Worm (Caenorhabditis elegans) whole organism, late embryonic: Measurements from ENCODE around the gene Y66C5A.1.

Experiments used
- C08G9.2 ChIP-seq: sonication (generic microtip); optimal IDR thresholded peaks from 2 replicates; lab custom pipeline; 2016; ENCODE audit warnings: mild to moderate bottlenecking, missing genetic modification characterization, moderate library complexity, missing compliant biosample characterization
- C38D4.7 ChIP-seq: fragments of 200-800 bp; sonication (Bioruptor generic); optimal IDR thresholded peaks from 2 replicates; lab custom pipeline; 2018; ENCODE audit warnings: mild to moderate bottlenecking, missing genetic modification characterization, moderate library complexity, missing compliant biosample characterization
- F13H6.1 ChIP-seq: sonication (generic microtip); optimal IDR thresholded peaks from 2 replicates; lab custom pipeline; 2016; ENCODE audit warnings: missing genetic modification characterization, missing compliant biosample characterization
- ceh-22 ChIP-seq: sonication (generic microtip); optimal IDR thresholded peaks from 2 replicates; lab custom pipeline; 2017; ENCODE audit warnings: missing biosample characterization, missing genetic modification characterization
- ceh-24 ChIP-seq: sonication (generic microtip); optimal IDR thresholded peaks from 2 replicates; lab custom pipeline; 2016; ENCODE audit warnings: mild to moderate bottlenecking, missing genetic modification characterization, missing compliant biosample characterization
- ceh-31 ChIP-seq: sonication (generic microtip); optimal IDR thresholded peaks from 2 replicates; lab custom pipeline; 2016; ENCODE audit warnings: missing genetic modification characterization, missing compliant biosample characterization
- ceh-45 ChIP-seq: fragments of 200-800 bp; sonication (Bioruptor generic); IDR thresholded peaks from 2 replicates; pipeline ENCODE4 v1.3.6; 2022; ENCODE audit warnings: missing genetic modification reagents, missing genetic modification characterization, missing compliant biosample characterization
- ceh-9 ChIP-seq: sonication (generic microtip); optimal IDR thresholded peaks from 2 replicates; lab custom pipeline; 2016; ENCODE audit warnings: mild to moderate bottlenecking, missing genetic modification characterization, inconsistent platforms, missing compliant biosample characterization
- che-1 ChIP-seq: sonication (generic microtip); optimal IDR thresholded peaks from 2 replicates; lab custom pipeline; 2016; ENCODE audit warnings: mild to moderate bottlenecking, missing genetic modification characterization, missing compliant biosample characterization
- dmd-4 ChIP-seq: sonication (generic microtip); optimal IDR thresholded peaks from 2 replicates; lab custom pipeline; 2016; ENCODE audit warnings: borderline replicate concordance, missing genetic modification characterization, missing compliant biosample characterization
- dve-1 ChIP-seq: sonication (generic microtip); optimal IDR thresholded peaks from 2 replicates; lab custom pipeline; 2017; ENCODE audit warnings: antibody characterized with exemption, mild to moderate bottlenecking, missing genetic modification characterization, missing compliant biosample characterization
- elt-2 ChIP-seq: sonication (generic microtip); optimal IDR thresholded peaks from 2 replicates; lab custom pipeline; 2016; ENCODE audit warnings: missing genetic modification reagents, missing genetic modification characterization, missing compliant biosample characterization
- elt-4 ChIP-seq: sonication (generic microtip); optimal IDR thresholded peaks from 2 replicates; lab custom pipeline; 2016; ENCODE audit warnings: missing genetic modification characterization, missing compliant biosample characterization
- ets-4 ChIP-seq: sonication (generic microtip); optimal IDR thresholded peaks from 2 replicates; lab custom pipeline; 2016; ENCODE audit warnings: missing genetic modification characterization, missing compliant biosample characterization
- fax-1 ChIP-seq: sonication (generic microtip); optimal IDR thresholded peaks from 2 replicates; lab custom pipeline; 2016; ENCODE audit warnings: missing genotype, missing genetic modification characterization, missing compliant biosample characterization
- fkh-10 ChIP-seq: fragments of 150-350 bp; optimal IDR thresholded peaks from 2 replicates; lab custom pipeline; 2014; ENCODE audit warnings: missing biosample characterization, missing genetic modification reagents, missing genetic modification characterization
- fkh-6 ChIP-seq: sonication (generic microtip); optimal IDR thresholded peaks from 2 replicates; lab custom pipeline; 2016; ENCODE audit warnings: missing genetic modification characterization, missing compliant biosample characterization
- hlh-30 ChIP-seq: sonication (generic microtip); optimal IDR thresholded peaks from 2 replicates; lab custom pipeline; 2017; ENCODE audit warnings: antibody characterized with exemption, missing genetic modification characterization, missing compliant biosample characterization; ENCODE audit not compliant: insufficient read depth
- hlh-8 ChIP-seq: sonication (generic microtip); optimal IDR thresholded peaks from 2 replicates; lab custom pipeline; 2016; ENCODE audit warnings: missing genotype, missing genetic modification characterization, missing compliant biosample characterization
- lim-6 ChIP-seq: sonication (generic microtip); optimal IDR thresholded peaks from 2 replicates; lab custom pipeline; 2016; ENCODE audit warnings: missing genetic modification characterization, missing compliant biosample characterization
- madf-2 ChIP-seq: sonication (generic microtip); optimal IDR thresholded peaks from 2 replicates; lab custom pipeline; 2017; ENCODE audit warnings: missing genetic modification characterization, missing compliant biosample characterization
- mec-3 ChIP-seq: sonication (generic microtip); optimal IDR thresholded peaks from 2 replicates; lab custom pipeline; 2016; ENCODE audit warnings: borderline replicate concordance, missing genetic modification characterization, missing compliant biosample characterization
- nfya-1 ChIP-seq: sonication (generic microtip); optimal IDR thresholded peaks from 2 replicates; lab custom pipeline; 2017; ENCODE audit warnings: missing genetic modification characterization, mild to moderate bottlenecking, missing compliant biosample characterization, antibody characterized with exemption, moderate library complexity
- nhr-11 ChIP-seq: fragments of 150-350 bp; optimal IDR thresholded peaks from 2 replicates; lab custom pipeline; 2014; ENCODE audit warnings: missing biosample characterization, missing genetic modification characterization
- nhr-232 ChIP-seq: sonication (generic microtip); optimal IDR thresholded peaks from 2 replicates; lab custom pipeline; 2016; ENCODE audit warnings: missing genetic modification characterization, missing compliant biosample characterization
- npax-4 ChIP-seq: sonication (generic microtip); optimal IDR thresholded peaks from 2 replicates; lab custom pipeline; 2016; ENCODE audit warnings: missing genetic modification characterization, missing compliant biosample characterization
- odd-2 ChIP-seq: sonication (generic microtip); optimal IDR thresholded peaks from 2 replicates; lab custom pipeline; 2017; ENCODE audit warnings: antibody characterized with exemption, mild to moderate bottlenecking, missing genetic modification characterization, missing compliant biosample characterization
- pag-3 ChIP-seq: sonication (generic microtip); optimal IDR thresholded peaks from 2 replicates; lab custom pipeline; 2016; ENCODE audit warnings: missing compliant biosample characterization, missing genetic modification characterization, borderline replicate concordance
- pha-2 ChIP-seq: sonication (generic microtip); optimal IDR thresholded peaks from 2 replicates; lab custom pipeline; 2017; ENCODE audit warnings: mild to moderate bottlenecking, missing genetic modification characterization, missing compliant biosample characterization
- pha-4 ChIP-seq: fragments of 150-350 bp; optimal IDR thresholded peaks from 2 replicates; lab custom pipeline; 2018; ENCODE audit warnings: missing biosample characterization, missing genetic modification reagents, missing genetic modification characterization
- sox-4 ChIP-seq: sonication (generic microtip); optimal IDR thresholded peaks from 2 replicates; lab custom pipeline; 2017; ENCODE audit warnings: mild to moderate bottlenecking, missing genetic modification characterization, inconsistent platforms, missing compliant biosample characterization
- syd-9 ChIP-seq: sonication (generic microtip); optimal IDR thresholded peaks from 2 replicates; lab custom pipeline; 2016; ENCODE audit warnings: mild to moderate bottlenecking, missing genetic modification characterization, moderate library complexity, missing compliant biosample characterization
- tbx-2 ChIP-seq: sonication (generic microtip); optimal IDR thresholded peaks from 2 replicates; lab custom pipeline; 2016; ENCODE audit warnings: missing genetic modification characterization, missing compliant biosample characterization
- tbx-7 ChIP-seq: sonication (generic microtip); optimal IDR thresholded peaks from 2 replicates; lab custom pipeline; 2016; ENCODE audit warnings: missing genotype, missing genetic modification characterization, missing compliant biosample characterization
- ttx-3 ChIP-seq: sonication (generic microtip); optimal IDR thresholded peaks from 2 replicates; lab custom pipeline; 2016; ENCODE audit warnings: missing genetic modification reagents, missing genetic modification characterization, missing compliant biosample characterization
- unc-3 ChIP-seq, 2 experiments: fragments of 200-800 bp in 1 of 2; sonication (Bioruptor generic) in 1 of 2; sonication (generic microtip) in 1 of 2; conservative IDR thresholded peaks in 1 of 2; optimal IDR thresholded peaks in 1 of 2; 2 replicates each; pipeline versions ENCODE4 v1.3.6 to Lab custom; 2016 to 2022; ENCODE audit warnings: missing compliant biosample characterization in 2 of 2, missing genetic modification characterization in 2 of 2, missing genetic modification reagents in 1 of 2
- unc-86 ChIP-seq: sonication (generic microtip); optimal IDR thresholded peaks from 2 replicates; lab custom pipeline; 2016; ENCODE audit warnings: missing genetic modification characterization, missing compliant biosample characterization
- ztf-16 ChIP-seq: sonication (generic microtip); optimal IDR thresholded peaks from 2 replicates; lab custom pipeline; 2017; ENCODE audit warnings: missing genetic modification characterization, missing compliant biosample characterization

The Y66C5A.1 gene

ce11 chrX:14453735-14454134 is 1.6 kb downstream of the Y66C5A.1 start, which contains the start of gene F23D12.7:
TSS of gene F23D12.7 (minus strand) at chrX:14453835.
- TF ChIP-seq nfya-1 (no peak), F13H6.1 (tag; lab: Kevin White, UChicago) (no peak), tbx-2 (no peak), ztf-16 (tag; lab: Kevin White, UChicago) (no peak), C38D4.7 (GFP tag; lab: Kevin White, UChicago) (no peak)
- TF ChIP-seq, all 69 proteins: peak for 0

DNA sequence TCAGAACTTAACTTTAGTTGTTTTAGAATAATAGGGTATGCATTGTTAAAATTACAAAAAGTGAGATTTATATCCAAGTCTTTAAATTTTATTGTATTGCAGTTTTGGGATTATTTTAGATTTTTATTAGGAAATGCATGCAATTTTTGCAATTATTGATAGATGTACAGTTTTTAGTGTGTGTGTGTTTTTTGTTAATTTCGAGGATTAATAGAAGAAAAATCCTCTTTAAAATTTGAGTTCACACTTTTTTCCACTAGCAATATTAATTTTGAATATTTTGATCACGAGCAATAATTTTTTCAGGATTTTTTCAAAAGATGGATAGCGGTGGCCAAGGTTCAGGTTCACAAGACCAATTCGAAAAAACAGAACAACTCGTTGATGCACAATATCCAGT is 7.4 kb downstream of the Y66C5A.1 start, which contains the start of gene jmjd-3.2:
Gene jmjd-3.2 (plus strand): TSS at position 301 of the 400 bp plus-strand sequence.
- no peak for TF ChIP-seq elt-2 (tag; lab: Kevin White, UChicago)
- TF ChIP-seq elt-4, result no peak
- TF ChIP-seq tbx-7 (tag; lab: Kevin White, UChicago), result no peak
- TF ChIP-seq unc-3 (GFP tag; conservative IDR thresholded peaks at IDR 0.05; lab: Robert Waterston, UW), result no peak
- TF ChIP-seq unc-3 (tag; optimal IDR thresholded peaks at IDR 0.05; lab: Kevin White, UChicago), result no peak
- TF ChIP-seq tbx-2, result no peak
- no peak for TF ChIP-seq ceh-31 (tag; lab: Kevin White, UChicago)
- TF ChIP-seq C08G9.2, result no peak
- TF ChIP-seq npax-4 (tag; lab: Kevin White, UChicago), result no peak
- TF ChIP-seq ttx-3 (tag; lab: Kevin White, UChicago), result no peak
- TF ChIP-seq mec-3 (tag; lab: Kevin White, UChicago), result no peak
- TF ChIP-seq ets-4 (tag; lab: Kevin White, UChicago), result no peak
- no peak for TF ChIP-seq hlh-30 (tag; lab: Kevin White, UChicago)
- no peak for TF ChIP-seq sox-4 (tag; lab: Kevin White, UChicago)
- no peak for TF ChIP-seq ceh-24 (tag; lab: Kevin White, UChicago)
- TF ChIP-seq fax-1 (tag; lab: Kevin White, UChicago), result no peak
- no peak for TF ChIP-seq pag-3
- TF ChIP-seq F13H6.1 (tag; lab: Kevin White, UChicago), result no peak
- TF ChIP-seq hlh-8 (tag; lab: Kevin White, UChicago), result no peak
- TF ChIP-seq, all 69 proteins: peak for 0

- TF ChIP-seq madf-2 (tag; lab: Kevin White, UChicago), result no peak
- TF ChIP-seq odd-2, result no peak
- TF ChIP-seq lim-6, result no peak
- TF ChIP-seq ceh-45 (GFP tag; lab: Robert Waterston, UW), result no peak
- no peak for TF ChIP-seq unc-86 (tag; lab: Kevin White, UChicago)
- TF ChIP-seq ceh-9 (tag; lab: Kevin White, UChicago), result no peak
- no peak for TF ChIP-seq nhr-11
- no peak for TF ChIP-seq sox-4 (tag; lab: Kevin White, UChicago)
- no peak for TF ChIP-seq ceh-24 (tag; lab: Kevin White, UChicago)
Observed at ce11 chrX:14447498-14447897, 7.8 kb downstream of the Y66C5A.1 start.

DNA sequence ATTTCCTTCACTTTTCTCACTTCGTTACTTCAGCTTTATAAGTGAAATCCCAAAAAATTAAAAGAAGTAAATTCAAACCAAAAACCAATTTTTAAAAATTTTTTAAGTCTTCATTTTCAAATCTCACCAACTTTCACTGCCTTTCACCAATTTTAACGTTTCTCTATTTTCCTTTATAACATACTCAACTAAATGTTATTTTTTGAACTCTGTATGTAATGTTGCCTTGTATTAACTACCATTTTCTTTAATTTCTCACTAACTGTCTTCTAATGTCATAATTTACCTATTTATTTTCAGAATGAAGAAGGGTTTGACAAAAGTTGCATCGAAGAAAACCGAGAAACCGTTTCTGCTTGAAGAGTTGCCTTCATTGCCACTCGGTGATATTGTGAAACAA is 10.6 kb downstream of the Y66C5A.1 start, which contains the start of gene F23D12.4:
Gene F23D12.4 (plus strand): TSS at position 301 of the 400 bp plus-strand sequence.
- TF ChIP-seq C08G9.2, result no peak
- TF ChIP-seq nfya-1, result no peak
- TF ChIP-seq lim-6, result no peak
- TF ChIP-seq fkh-10 (GFP tag; lab: Kevin White, UChicago), result no peak
- no peak for TF ChIP-seq elt-4
- no peak for TF ChIP-seq pha-4 (tag; lab: Kevin White, UChicago)
- no peak for TF ChIP-seq ceh-22
- no peak for TF ChIP-seq dmd-4 (tag; lab: Kevin White, UChicago)
- no peak for TF ChIP-seq F13H6.1 (tag; lab: Kevin White, UChicago)
- no peak for TF ChIP-seq ceh-45 (GFP tag; lab: Robert Waterston, UW)
- no peak for TF ChIP-seq nhr-11
- no peak for TF ChIP-seq pha-2 (tag; lab: Kevin White, UChicago)
- TF ChIP-seq hlh-30 (tag; lab: Kevin White, UChicago), result no peak
- TF ChIP-seq pag-3, result no peak
- TF ChIP-seq dve-1 (tag; lab: Kevin White, UChicago), result no peak
- no peak for TF ChIP-seq odd-2
- no peak for TF ChIP-seq nhr-232 (tag; lab: Kevin White, UChicago)
- no peak for TF ChIP-seq fkh-6 (tag; lab: Kevin White, UChicago)
- no peak for TF ChIP-seq che-1 (tag; lab: Kevin White, UChicago)
- TF ChIP-seq syd-9, result no peak
